Fruit fly (Drosophila melanogaster) whole organism: Measurements from ENCODE around the gene CG7370.

Experiments
- CG8478 ChIP-seq: fragments of >200 bp; optimal IDR thresholded peaks from 2 replicates; lab custom pipeline; 2018; ENCODE audit warnings: inconsistent platforms
- Dll ChIP-seq: fragments of >200 bp; optimal IDR thresholded peaks from 2 replicates; lab custom pipeline; 2017
- EcR ChIP-seq, 2 experiments: fragments of >200 bp; optimal IDR thresholded peaks; 2 replicates each; lab custom pipeline; 2017; ENCODE audit warnings: missing biosample characterization in 2 of 2, missing genetic modification characterization in 2 of 2, missing genetic modification reagents in 2 of 2
- pan ChIP-seq: fragments of >200 bp; optimal IDR thresholded peaks from 2 replicates; lab custom pipeline; 2017
- psq ChIP-seq: fragments of >200 bp; optimal IDR thresholded peaks from 2 replicates; lab custom pipeline; 2017
- usp ChIP-seq: fragments of >200 bp; optimal IDR thresholded peaks from 2 replicates; lab custom pipeline; 2017; ENCODE audit warnings: missing biosample characterization, missing genetic modification characterization, mixed read lengths

Gene CG7370

DNA sequence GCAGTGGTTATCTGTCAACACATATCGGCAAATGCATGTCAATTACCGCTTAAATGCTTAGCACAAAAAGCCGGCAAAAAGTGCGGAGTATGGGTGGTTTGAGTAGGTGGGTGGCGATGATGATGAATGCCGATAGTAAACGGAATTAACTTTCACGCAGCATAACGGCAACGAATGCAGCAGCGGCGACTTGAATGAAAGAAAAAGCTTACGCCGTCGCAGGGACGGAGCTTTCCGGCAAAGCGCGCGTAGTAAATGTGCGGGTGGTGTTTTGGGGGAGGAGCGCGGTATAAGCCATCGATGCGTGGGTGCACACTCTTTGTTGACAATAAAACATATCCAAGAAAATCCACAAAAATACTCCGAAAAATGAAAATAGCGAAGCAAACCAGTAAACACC is at the start of gene CG7370:
Gene CG7370, plus strand, starts transcription at position 301 of the 400 bp plus-strand sequence.
- TF ChIP-seq CG8478 (lab: Kevin White, UChicago) (no peak), psq (lab: Kevin White, UChicago) (no peak), pan (no peak), EcR (GFP tag; optimal IDR thresholded peaks at IDR 0.05; lab: Kevin White, UChicago) (no peak), Dll (lab: Kevin White, UChicago) (no peak), usp (GFP tag; lab: Kevin White, UChicago) (no peak)

dm6 chr3L:21720869-21721268 is 48.7 kb upstream of the CG7370 start:
- no peak for TF ChIP-seq psq (lab: Kevin White, UChicago)
- no peak for TF ChIP-seq CG8478 (lab: Kevin White, UChicago)
- no peak for TF ChIP-seq usp (GFP tag; lab: Kevin White, UChicago)
- no peak for TF ChIP-seq Dll (lab: Kevin White, UChicago)
- no peak for TF ChIP-seq EcR (GFP tag; optimal IDR thresholded peaks at IDR 0.05; lab: Kevin White, UChicago)
- no peak for TF ChIP-seq pan

dm6 chr3L:21727013-21727727 is 42.4 kb upstream of the CG7370 start:
- TF ChIP-seq pan = no peak
- no peak for TF ChIP-seq psq (lab: Kevin White, UChicago)
- TF ChIP-seq Dll (lab: Kevin White, UChicago) = no peak
- no peak for TF ChIP-seq usp (GFP tag; lab: Kevin White, UChicago)
- no peak for TF ChIP-seq EcR (GFP tag; optimal IDR thresholded peaks at IDR 0.05; lab: Kevin White, UChicago)
- no peak for TF ChIP-seq CG8478 (lab: Kevin White, UChicago)

DNA sequence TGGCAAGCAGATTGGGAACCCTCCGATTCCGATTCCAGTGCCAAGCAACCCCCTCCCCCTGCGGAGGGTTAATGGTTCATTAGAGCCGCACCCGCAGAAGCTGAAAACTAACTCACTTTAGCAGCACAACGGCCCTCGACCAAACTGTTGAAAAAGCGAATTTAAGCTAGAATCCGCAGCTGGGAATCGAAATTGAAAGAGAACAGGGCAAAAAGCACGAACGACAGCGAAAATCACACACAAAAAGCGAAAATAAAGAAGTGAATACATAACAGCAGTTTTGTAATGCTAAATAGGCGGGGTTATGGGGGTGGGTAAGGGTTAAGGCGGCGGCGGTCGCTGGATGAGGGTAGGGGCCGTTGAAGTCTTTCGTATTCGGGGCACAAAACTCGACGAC is 41.9 kb upstream of the CG7370 start:
- TF ChIP-seq pan (no peak), usp (GFP tag; lab: Kevin White, UChicago) (no peak), Dll (lab: Kevin White, UChicago) (no peak), EcR (GFP tag; optimal IDR thresholded peaks at IDR 0.05; lab: Kevin White, UChicago) (no peak), CG8478 (lab: Kevin White, UChicago) (no peak), psq (lab: Kevin White, UChicago) (no peak)

DNA sequence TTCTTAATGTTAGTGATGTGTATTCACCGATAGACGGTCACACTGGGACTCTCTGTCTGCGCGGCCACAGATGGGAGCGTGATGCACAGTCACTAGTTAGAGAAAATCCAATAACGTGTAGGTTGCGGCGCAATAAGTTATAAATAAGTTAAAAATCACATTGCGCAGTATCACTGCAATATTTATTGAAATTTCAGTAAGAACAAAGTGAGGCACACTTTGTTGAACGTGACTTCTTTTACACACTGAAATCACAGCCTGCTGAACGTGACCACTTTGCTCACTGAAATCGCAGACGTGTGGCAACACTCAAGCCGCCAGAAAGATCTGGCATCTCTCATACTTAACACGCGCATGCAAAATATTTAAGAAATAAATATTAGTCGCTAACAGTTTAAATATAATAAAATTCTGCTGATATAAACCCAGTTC is 41.0 kb upstream of the CG7370 start, which contains the start of the genes CG11247 and Polr2H:
Gene CG11247, minus strand, starts transcription at position 191 of the 432 bp plus-strand sequence.
Gene Polr2H, plus strand, starts transcription at position 317 of the 432 bp plus-strand sequence.
- TF ChIP-seq psq (lab: Kevin White, UChicago) = no peak
- TF ChIP-seq EcR (GFP tag; optimal IDR thresholded peaks at IDR 0.05; lab: Kevin White, UChicago) = peak; percentile 3 to 30

DNA sequence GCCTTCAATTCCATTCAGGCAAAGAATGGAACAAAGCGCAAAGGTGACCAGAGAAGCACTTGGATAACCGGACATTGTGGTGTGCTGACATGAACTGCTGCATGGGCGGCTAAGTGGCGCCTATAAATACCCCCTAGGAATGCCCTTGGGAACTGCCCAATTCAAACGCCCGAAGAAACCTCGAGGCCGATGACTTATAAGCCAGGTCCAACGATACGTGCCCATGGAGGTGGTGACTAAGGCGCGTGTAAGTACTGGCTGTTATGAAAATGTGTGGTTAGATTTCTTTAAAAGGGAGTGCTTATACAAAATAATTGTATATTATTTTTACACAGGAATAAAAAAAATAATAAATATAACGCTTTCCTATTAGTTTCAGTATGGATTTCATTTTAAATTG is 39.3 kb upstream of the CG7370 start, which contains the start of gene CG14570:
Gene CG14570, minus strand, starts transcription at position 101 of the 400 bp plus-strand sequence.
- TF ChIP-seq pan = no peak
- no peak for TF ChIP-seq EcR (GFP tag; optimal IDR thresholded peaks at IDR 0.05; lab: Kevin White, UChicago)
- TF ChIP-seq Dll (lab: Kevin White, UChicago) = no peak
- TF ChIP-seq CG8478 (lab: Kevin White, UChicago) = no peak
- TF ChIP-seq usp (GFP tag; lab: Kevin White, UChicago) = no peak
- TF ChIP-seq psq (lab: Kevin White, UChicago) = no peak

DNA sequence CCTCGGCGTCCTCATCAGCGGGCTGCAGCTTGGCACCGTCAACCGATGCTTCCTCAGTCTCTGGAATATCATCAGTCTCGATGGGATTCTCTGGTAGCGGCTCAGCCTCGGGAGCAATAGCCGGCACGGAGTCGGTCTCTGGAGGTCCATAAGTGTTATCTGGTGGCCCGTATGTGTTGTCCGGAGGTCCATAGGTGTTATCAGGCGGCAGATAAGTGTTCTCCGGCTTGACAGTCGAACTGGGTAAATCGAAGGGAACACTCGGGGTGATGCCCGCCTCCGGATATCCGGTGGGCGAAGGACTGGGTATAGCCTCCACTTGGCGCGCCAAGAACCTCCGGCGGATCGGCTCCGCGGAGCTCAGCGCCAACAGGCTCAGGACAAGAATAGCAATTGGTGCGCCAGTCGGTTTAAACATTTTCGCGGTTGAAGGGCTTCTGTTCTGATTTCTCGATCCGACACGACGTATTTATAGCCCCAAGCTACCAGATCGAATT is 38.5 kb upstream of the CG7370 start, which contains the start of gene CG14569:
Gene CG14569, minus strand, starts transcription at position 447 of the 497 bp plus-strand sequence.
- TF ChIP-seq usp (GFP tag; lab: Kevin White, UChicago) = no peak
- TF ChIP-seq psq (lab: Kevin White, UChicago) = no peak
- TF ChIP-seq Dll (lab: Kevin White, UChicago) = no peak
- TF ChIP-seq EcR (GFP tag; optimal IDR thresholded peaks at IDR 0.05; lab: Kevin White, UChicago) = no peak
- no peak for TF ChIP-seq pan
- no peak for TF ChIP-seq CG8478 (lab: Kevin White, UChicago)

DNA sequence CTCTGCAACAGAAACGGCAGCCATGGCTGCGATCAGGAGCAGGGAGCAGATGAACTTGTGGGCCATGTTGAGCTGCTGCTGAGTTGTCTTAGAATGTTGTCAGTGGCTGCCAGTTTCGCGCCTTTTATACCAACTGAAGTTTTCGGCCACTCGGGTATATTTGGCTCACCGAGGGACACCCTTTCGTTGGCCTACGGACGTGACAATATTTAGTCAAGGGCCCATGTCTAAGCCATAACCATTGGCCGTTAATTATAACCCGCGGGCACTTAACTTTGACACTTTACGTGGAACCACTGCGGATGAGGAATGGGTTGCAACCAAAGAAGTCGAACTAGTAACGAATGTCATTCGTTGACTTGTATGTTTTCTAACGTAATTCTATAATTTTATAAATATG is 36.2 kb upstream of the CG7370 start, which contains the start of gene CG14568:
Gene CG14568, minus strand, starts transcription at position 101 of the 400 bp plus-strand sequence.
- TF ChIP-seq psq (lab: Kevin White, UChicago) (no peak), EcR (GFP tag; optimal IDR thresholded peaks at IDR 0.05; lab: Kevin White, UChicago) (no peak), CG8478 (lab: Kevin White, UChicago) (no peak), usp (GFP tag; lab: Kevin White, UChicago) (no peak), Dll (lab: Kevin White, UChicago) (no peak), pan (no peak)

DNA sequence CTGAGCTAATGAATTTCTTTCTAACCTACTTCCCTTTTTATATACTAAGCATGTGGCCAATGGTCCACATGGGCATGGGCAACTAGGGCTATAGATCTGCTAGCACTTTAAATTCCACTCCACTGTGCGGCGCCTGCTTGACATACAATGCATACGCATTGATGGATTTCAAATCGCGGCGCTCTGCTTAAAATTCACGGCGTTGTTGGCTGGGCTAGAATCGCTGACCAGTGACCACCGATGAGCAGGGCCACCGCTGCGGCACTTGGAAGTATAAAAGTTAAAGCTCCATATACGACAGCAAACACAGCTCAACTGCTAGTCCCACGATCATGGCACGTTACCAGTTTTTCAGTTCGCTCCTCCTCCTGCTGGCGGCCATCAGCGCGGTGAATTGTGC is 35.8 kb upstream of the CG7370 start, which contains the start of gene CG14573:
Gene CG14573, plus strand, starts transcription at position 301 of the 400 bp plus-strand sequence.
- TF ChIP-seq pan (no peak), CG8478 (lab: Kevin White, UChicago) (no peak), Dll (lab: Kevin White, UChicago) (no peak), EcR (GFP tag; optimal IDR thresholded peaks at IDR 0.05; lab: Kevin White, UChicago) (no peak), usp (GFP tag; lab: Kevin White, UChicago) (no peak), psq (lab: Kevin White, UChicago) (no peak)

DNA sequence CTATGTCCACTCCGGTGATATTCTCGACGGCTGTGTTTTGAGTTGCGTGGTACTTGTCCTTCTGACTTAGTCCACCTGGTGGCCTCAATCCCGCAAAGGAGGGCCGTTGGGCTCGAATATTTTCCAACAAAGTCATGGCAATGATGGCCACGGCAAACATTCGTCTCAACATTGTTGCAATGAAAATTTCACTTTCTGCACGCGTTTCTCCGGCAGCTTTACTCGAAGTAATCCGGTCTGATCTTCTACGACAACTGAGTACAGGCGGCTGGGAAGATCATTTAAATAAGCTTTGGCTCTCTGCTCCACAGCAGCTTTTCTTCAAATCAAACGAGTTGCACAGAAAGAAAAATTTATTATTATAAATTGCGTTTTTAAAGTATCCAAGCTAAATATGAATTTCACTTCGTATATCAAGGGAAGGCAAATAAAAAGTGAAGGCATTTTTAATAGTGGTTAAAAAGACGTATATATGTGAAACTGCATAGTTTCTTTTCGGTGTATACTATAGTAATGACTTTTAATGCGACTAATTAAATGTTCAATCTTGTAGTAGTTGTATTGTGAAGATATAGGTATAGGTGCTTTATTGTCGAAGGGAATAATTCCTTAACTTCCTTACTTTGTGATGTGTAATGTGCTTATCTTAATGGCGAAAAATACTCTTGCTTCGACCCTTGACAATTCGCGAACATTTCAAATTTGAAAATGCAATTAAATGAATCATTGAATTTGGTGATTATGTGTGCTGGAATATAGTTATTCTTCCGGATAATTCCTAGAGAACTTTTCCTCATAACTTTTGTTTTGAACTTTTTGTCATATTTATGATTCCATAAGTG is 31.2 kb upstream of the CG7370 start, which contains the start of gene CG14567:
Gene CG14567, minus strand, starts transcription at position 256 of the 842 bp plus-strand sequence.
- no peak for TF ChIP-seq pan
- no peak for TF ChIP-seq psq (lab: Kevin White, UChicago)
- no peak for TF ChIP-seq usp (GFP tag; lab: Kevin White, UChicago)
- TF ChIP-seq Dll (lab: Kevin White, UChicago) = no peak
- TF ChIP-seq CG8478 (lab: Kevin White, UChicago) = no peak
